Fruit fly (Drosophila melanogaster) whole organism, pupa: ENCODE results near the gene yin.

Experiments
- CG10348 ChIP-seq: fragments of 200-800 bp; sonication (Bioruptor generic); IDR thresholded peaks from 2 replicates; pipeline ENCODE4 v1.3.6; 2022; ENCODE audit warnings: missing biosample characterization, missing genetic modification characterization
- CG12605 ChIP-seq: fragments of 200-800 bp; sonication (Bioruptor generic); IDR thresholded peaks from 2 replicates; pipeline ENCODE4 v1.3.6; 2022; ENCODE audit warnings: missing biosample characterization, missing genetic modification characterization
- CG13204 ChIP-seq: fragments of 200-800 bp; sonication (Bioruptor generic); optimal IDR thresholded peaks from 2 replicates; lab custom pipeline; 2018; ENCODE audit warnings: missing biosample characterization, mild to moderate bottlenecking, missing genetic modification characterization, moderate library complexity
- CG14655 ChIP-seq: fragments of 200-800 bp; sonication (Bioruptor generic); optimal IDR thresholded peaks from 3 replicates; lab custom pipeline; 2017; ENCODE audit warnings: mild to moderate bottlenecking, missing biosample characterization, missing genetic modification reagents, missing genetic modification characterization
- CG15710 ChIP-seq: fragments of 200-800 bp; sonication (Bioruptor generic); optimal IDR thresholded peaks from 2 replicates; lab custom pipeline; 2018; ENCODE audit warnings: missing biosample characterization, mild to moderate bottlenecking, missing genetic modification characterization, moderate library complexity
- CG17806 ChIP-seq: fragments of 200-800 bp; sonication (Bioruptor generic); optimal IDR thresholded peaks from 2 replicates; lab custom pipeline; 2018; ENCODE audit warnings: missing biosample characterization, mild to moderate bottlenecking, missing genetic modification characterization, moderate library complexity
- CG32121 ChIP-seq: fragments of 200-800 bp; sonication (Bioruptor generic); IDR thresholded peaks from 2 replicates; pipeline ENCODE4 v1.3.6; 2022; ENCODE audit warnings: missing biosample characterization, missing genetic modification characterization
- CG34367 ChIP-seq: fragments of 200-800 bp; sonication (Bioruptor generic); optimal IDR thresholded peaks from 2 replicates; lab custom pipeline; 2018; ENCODE audit warnings: missing biosample characterization, mild to moderate bottlenecking, missing genetic modification characterization
- CG4496 ChIP-seq: fragments of 200-800 bp; sonication (Bioruptor generic); IDR thresholded peaks from 3 replicates; pipeline ENCODE4 v1.3.6; 2022; ENCODE audit warnings: missing biosample characterization, missing genetic modification characterization
- CG8159 ChIP-seq: fragments of 200-800 bp; sonication (Bioruptor generic); optimal IDR thresholded peaks from 3 replicates; lab custom pipeline; 2018; ENCODE audit warnings: missing biosample characterization, mild to moderate bottlenecking, missing genetic modification characterization, moderate library complexity
- CG8301 ChIP-seq: fragments of 200-800 bp; sonication (Bioruptor generic); optimal IDR thresholded peaks from 2 replicates; lab custom pipeline; 2018; ENCODE audit warnings: missing biosample characterization, mild to moderate bottlenecking, missing genetic modification characterization
- CG9948 ChIP-seq: fragments of 200-800 bp; sonication (Bioruptor generic); optimal IDR thresholded peaks from 2 replicates; lab custom pipeline; 2018; ENCODE audit warnings: missing biosample characterization, mild to moderate bottlenecking, missing genetic modification characterization, moderate library complexity
- D1 ChIP-seq: fragments of 200-800 bp; sonication (Bioruptor generic); optimal IDR thresholded peaks from 2 replicates; lab custom pipeline; 2018; ENCODE audit warnings: missing biosample characterization, mild to moderate bottlenecking, missing genetic modification characterization, moderate library complexity
- EcR ChIP-seq: fragments of 200-800 bp; sonication (Bioruptor generic); optimal IDR thresholded peaks from 3 replicates; lab custom pipeline; 2019; ENCODE audit warnings: missing biosample characterization, missing genetic modification characterization, mild to moderate bottlenecking, moderate library complexity, missing genetic modification reagents
- Ets98B ChIP-seq: fragments of 200-800 bp; sonication (Bioruptor generic); IDR thresholded peaks from 2 replicates; pipeline ENCODE4 v1.3.6; 2022; ENCODE audit warnings: missing biosample characterization, missing genetic modification characterization
- Pif1A ChIP-seq: fragments of 200-800 bp; sonication (Bioruptor generic); optimal IDR thresholded peaks from 3 replicates; lab custom pipeline; 2016; ENCODE audit warnings: missing biosample characterization, missing genetic modification characterization
- Pif1B ChIP-seq: fragments of 200-800 bp; sonication (Bioruptor generic); optimal IDR thresholded peaks from 3 replicates; lab custom pipeline; 2016; ENCODE audit warnings: missing biosample characterization, missing genetic modification characterization
- Snoo ChIP-seq: fragments of 200-800 bp; sonication (Bioruptor generic); optimal IDR thresholded peaks from 3 replicates; lab custom pipeline; 2017; ENCODE audit warnings: missing biosample characterization, mild to moderate bottlenecking, missing genetic modification characterization, inconsistent platforms
- fd96Ca ChIP-seq: fragments of 200-800 bp; sonication (Bioruptor generic); IDR thresholded peaks from 3 replicates; pipeline ENCODE4 v1.3.6; 2022; ENCODE audit warnings: missing biosample characterization, missing genetic modification characterization
- gl ChIP-seq: fragments of 200-800 bp; sonication (Bioruptor generic); optimal IDR thresholded peaks from 2 replicates; lab custom pipeline; 2018; ENCODE audit warnings: missing biosample characterization, mild to moderate bottlenecking, missing genetic modification characterization
- rn ChIP-seq: fragments of 200-800 bp; sonication (Bioruptor generic); IDR thresholded peaks from 2 replicates; pipeline ENCODE4 v1.3.6; 2022; ENCODE audit warnings: missing biosample characterization, missing genetic modification characterization

The yin gene

DNA sequence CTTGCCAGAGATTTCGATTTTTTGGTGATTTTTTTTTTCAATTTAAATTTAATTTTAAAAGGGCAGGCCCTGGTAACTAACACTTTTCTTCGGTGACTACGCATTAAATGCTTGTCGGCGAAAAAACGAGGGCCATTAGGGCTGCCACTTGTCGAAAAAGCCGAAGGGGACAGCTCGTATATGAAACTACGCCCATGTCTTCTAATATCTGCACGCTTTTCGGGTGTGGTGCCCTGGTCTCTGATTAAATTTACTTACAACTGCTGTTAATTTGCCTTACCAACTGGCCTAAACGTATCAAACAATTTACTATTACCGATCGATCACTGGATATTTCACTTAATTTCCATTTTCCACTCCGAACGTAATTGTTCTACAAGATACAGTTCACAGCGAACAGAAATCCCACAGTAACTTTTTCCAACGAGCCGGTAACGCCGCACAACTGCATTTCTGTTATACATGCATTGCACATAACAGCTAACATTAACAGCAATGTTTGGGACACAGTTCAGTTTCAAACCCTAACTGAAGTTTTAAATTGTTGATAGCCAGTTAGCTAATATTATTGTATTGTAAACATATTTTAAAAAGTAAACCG lies 9.3 kb downstream of the yin start:
- TF ChIP-seq CG4496 (no peak), D1 (tag; lab: Kevin White, UChicago) (no peak), CG8159 (no peak), CG12605 (GFP tag; lab: Robert Waterston, UW) (no peak)

DNA sequence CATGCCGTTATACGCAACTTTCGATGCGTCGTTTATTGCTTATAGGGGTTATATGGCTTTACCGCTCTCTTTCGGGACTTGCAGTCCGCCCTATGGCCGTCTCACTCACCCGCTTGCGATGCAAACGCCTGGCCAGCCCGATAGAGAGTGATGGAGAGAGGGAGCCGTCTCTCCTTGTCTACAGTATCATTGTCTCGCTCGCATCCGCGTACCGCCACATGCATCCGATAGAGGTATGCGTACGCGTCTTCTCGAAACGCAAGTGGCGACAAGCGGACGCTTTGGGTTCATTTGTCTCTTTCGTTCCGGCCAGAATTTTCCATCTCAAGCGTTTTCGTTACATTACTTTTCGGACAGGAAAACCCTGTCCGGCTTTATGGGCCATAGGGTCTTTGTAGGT lies 10.6 kb downstream of the yin start:
- TF ChIP-seq CG15710 (tag; lab: Kevin White, UChicago) (no peak), Pif1A (GFP tag; lab: Kevin White, UChicago) (no peak), EcR (GFP tag; lab: Kevin White, UChicago) (no peak), CG8301 (tag; lab: Kevin White, UChicago) (no peak), CG10348 (no peak), CG17806 (tag; lab: Kevin White, UChicago) (no peak), Ets98B (GFP tag; lab: Robert Waterston, UW) (no peak), gl (tag; lab: Kevin White, UChicago) (no peak), CG9948 (tag; lab: Kevin White, UChicago) (no peak), CG34367 (tag; lab: Kevin White, UChicago) (no peak), fd96Ca (GFP tag; lab: Robert Waterston, UW) (no peak), CG14655 (no peak), D1 (tag; lab: Kevin White, UChicago) (no peak), CG32121 (GFP tag; lab: Robert Waterston, UW) (no peak), CG12605 (GFP tag; lab: Robert Waterston, UW) (no peak), Snoo (tag; lab: Kevin White, UChicago) (no peak), Pif1B (GFP tag; lab: Kevin White, UChicago) (no peak)

DNA sequence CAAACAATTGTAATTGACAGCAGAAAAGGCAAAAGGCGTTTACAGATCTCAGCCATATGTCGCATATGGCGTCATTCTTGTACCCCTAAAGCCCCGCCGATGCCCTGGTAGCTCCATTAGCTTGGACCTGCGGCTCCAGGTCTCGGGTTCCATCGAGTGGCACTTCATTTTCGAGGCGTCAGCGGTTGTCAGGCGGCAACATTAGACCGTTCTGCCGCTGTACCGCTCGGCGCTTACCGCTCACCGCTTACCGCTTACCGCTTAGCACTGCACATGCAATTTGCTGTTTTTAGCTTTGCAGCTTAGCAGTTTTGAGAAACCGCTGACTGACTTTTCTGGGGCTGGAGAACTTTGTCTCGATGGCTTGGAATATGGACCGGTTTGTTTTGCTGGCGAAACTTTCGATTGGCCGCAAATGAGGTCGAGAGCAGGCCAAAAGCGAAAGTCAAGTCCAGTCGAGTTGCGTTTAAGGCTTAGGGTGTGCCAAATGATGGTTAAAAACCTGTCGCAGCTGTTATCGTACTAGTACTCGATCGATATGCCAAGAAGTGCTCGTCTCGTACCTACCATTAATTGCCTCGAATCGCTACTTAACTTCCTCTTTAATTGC lies 22.2 kb downstream of the yin start:
- no peak for TF ChIP-seq CG8159
- no peak for TF ChIP-seq D1 (tag; lab: Kevin White, UChicago)
- no peak for TF ChIP-seq Snoo (tag; lab: Kevin White, UChicago)
- TF ChIP-seq CG8301 (tag; lab: Kevin White, UChicago): no peak
- TF ChIP-seq Pif1A (GFP tag; lab: Kevin White, UChicago): no peak
- no peak for TF ChIP-seq CG32121 (GFP tag; lab: Robert Waterston, UW)
- no peak for TF ChIP-seq Ets98B (GFP tag; lab: Robert Waterston, UW)
- TF ChIP-seq EcR (GFP tag; lab: Kevin White, UChicago): no peak
- no peak for TF ChIP-seq CG14655
- no peak for TF ChIP-seq CG15710 (tag; lab: Kevin White, UChicago)
- no peak for TF ChIP-seq CG17806 (tag; lab: Kevin White, UChicago)
- TF ChIP-seq, all 21 proteins: peak for 0

DNA sequence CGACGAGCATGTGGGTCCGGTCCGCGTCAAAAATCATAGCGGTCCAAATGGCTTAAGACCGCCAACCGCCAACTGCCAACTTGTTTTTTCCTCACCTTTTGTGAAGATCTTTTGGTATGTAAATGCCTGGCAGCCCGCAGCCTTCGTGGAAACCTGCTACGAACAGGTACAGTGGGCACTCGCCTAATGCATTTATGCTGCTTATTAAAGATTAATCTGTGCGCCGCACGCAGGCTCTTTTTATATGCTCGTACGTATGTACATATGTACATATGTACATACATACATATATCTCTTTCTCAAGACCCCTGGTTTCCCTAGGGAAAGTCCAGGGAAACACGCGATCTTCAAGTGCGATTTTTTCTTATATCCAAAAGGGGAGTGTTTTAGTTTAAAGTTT lies 25.3 kb downstream of the yin start:
- TF ChIP-seq Ets98B (GFP tag; lab: Robert Waterston, UW): no peak
- TF ChIP-seq CG8301 (tag; lab: Kevin White, UChicago): no peak
- TF ChIP-seq CG4496: 0 out of 3 replicates have a peak, but pooled peaks have one; percentile 19
- TF ChIP-seq, all 21 proteins: peak for 1

DNA sequence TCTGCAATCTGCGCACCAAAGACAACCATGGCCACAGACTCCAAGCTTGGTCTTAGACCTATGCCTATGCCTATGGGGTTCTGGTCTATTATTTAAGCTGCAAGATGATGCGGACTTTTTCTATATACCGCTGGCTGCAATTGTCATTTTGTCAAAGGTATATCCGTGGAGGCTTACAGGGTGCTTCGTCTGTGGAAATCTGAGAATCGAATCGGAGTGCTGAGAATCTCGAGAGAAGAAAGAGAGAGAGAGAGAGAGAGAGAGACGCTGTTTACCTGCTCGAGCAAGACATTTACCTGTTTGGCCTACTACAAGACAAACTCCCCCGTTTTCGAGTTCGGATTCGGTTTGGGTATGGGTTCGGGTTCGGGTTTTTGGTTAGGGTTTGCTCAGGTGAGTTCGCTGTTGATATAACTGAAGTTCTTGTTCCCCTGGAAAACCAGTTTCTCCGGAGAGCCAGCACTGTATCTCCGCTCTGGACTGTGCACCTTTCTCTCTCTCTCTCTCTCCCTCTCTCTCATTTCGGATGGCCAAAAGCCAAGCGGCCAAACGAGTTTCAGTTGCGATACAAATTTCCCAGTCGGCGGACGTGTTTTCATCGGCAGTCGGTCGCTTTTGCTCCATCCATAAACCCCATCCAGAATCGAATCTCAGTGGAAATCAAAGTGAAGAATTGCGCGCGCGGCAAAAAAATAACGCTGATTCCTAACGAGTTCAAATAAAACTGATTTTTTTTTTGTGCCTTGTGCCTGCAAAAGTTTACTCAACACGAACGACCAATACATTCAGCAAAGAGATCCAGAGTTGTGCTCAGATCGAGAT lies 26.2 kb downstream of the yin start:
- TF ChIP-seq D1 (tag; lab: Kevin White, UChicago): no peak
- TF ChIP-seq CG10348: no peak
- TF ChIP-seq Snoo (tag; lab: Kevin White, UChicago): no peak
- no peak for TF ChIP-seq CG8159
- TF ChIP-seq CG17806 (tag; lab: Kevin White, UChicago): no peak
- TF ChIP-seq CG34367 (tag; lab: Kevin White, UChicago): peak; percentile 7
- peak; percentile 55; the same call in 1 of the 2 replicates for TF ChIP-seq Ets98B (GFP tag; lab: Robert Waterston, UW)
- TF ChIP-seq CG12605 (GFP tag; lab: Robert Waterston, UW): no peak
- TF ChIP-seq CG8301 (tag; lab: Kevin White, UChicago): no peak
- TF ChIP-seq gl (tag; lab: Kevin White, UChicago): no peak
- TF ChIP-seq CG32121 (GFP tag; lab: Robert Waterston, UW): peak; percentile 30; the same call in 1 of the 2 replicates
- no peak for TF ChIP-seq CG9948 (tag; lab: Kevin White, UChicago)
- no peak for TF ChIP-seq fd96Ca (GFP tag; lab: Robert Waterston, UW)
- no peak for TF ChIP-seq rn
- TF ChIP-seq EcR (GFP tag; lab: Kevin White, UChicago): peak; percentile 34
- TF ChIP-seq CG4496: peak; percentile 58; the same call in 1 of the 3 replicates
- TF ChIP-seq CG14655: no peak
- peak; percentile 44 for TF ChIP-seq Pif1B (GFP tag; lab: Kevin White, UChicago)
- TF ChIP-seq CG15710 (tag; lab: Kevin White, UChicago): no peak
- TF ChIP-seq Pif1A (GFP tag; lab: Kevin White, UChicago): no peak
- TF ChIP-seq CG13204: peak; percentile 33
